4 fruit fly cellular contexts compared by ENCODE assay signal in genomic region chrX:3355180-3355579, dm6.
TF ChIP-seq lines count a peak whose summit lies in the region.

No protein-coding gene starts in this region.

- no peak for TF ChIP-seq CTCF in whole organism, embryonic (GFP tag; optimal IDR thresholded peaks at IDR 0.05; lab: Kevin White, UChicago)

TF ChIP-seq in whole organism, embryonic, 481 proteins besides CTCF, POLR2A, EP300 and RAD21 (continues in another document):
- peak; percentile 16 for TF ChIP-seq CG13894 (tag; optimal IDR thresholded peaks at IDR 0.05; lab: Kevin White, UChicago)
- peak; percentile 78 for TF ChIP-seq CG3281 (GFP tag; optimal IDR thresholded peaks at IDR 0.05; lab: Kevin White, UChicago)
- peak; percentile 62; the same call in 1 of the 2 replicates for TF ChIP-seq dimm (GFP tag; IDR thresholded peaks at IDR 0.05; lab: Robert Waterston, UW)
- peak; percentile 69 for TF ChIP-seq CG7357 (GFP tag; IDR thresholded peaks at IDR 0.05; lab: Robert Waterston, UW)
- TF ChIP-seq CG2875 (GFP tag; optimal IDR thresholded peaks at IDR 0.05; lab: Kevin White, UChicago), result peak; percentile 73
- peak; percentile 78 for TF ChIP-seq CG10209 (GFP tag; optimal IDR thresholded peaks at IDR 0.05; lab: Kevin White, UChicago)
- TF ChIP-seq CG10565 (GFP tag; optimal IDR thresholded peaks at IDR 0.05; lab: Kevin White, UChicago), result no peak
- peak; percentile 72 for TF ChIP-seq CG11085 (GFP tag; IDR thresholded peaks at IDR 0.05; lab: Robert Waterston, UW)
- TF ChIP-seq Lim3 (GFP tag; IDR thresholded peaks at IDR 0.05; lab: Robert Waterston, UW), result peak; percentile 49; the same call in 1 of the 2 replicates
- no peak for TF ChIP-seq abd-A (tag; optimal IDR thresholded peaks at IDR 0.05; lab: Kevin White, UChicago)
- TF ChIP-seq CG2129 (GFP tag; IDR thresholded peaks at IDR 0.05; lab: Robert Waterston, UW; ENCODE audit: partially characterized antibody), result no peak
- peak; percentile 5 for TF ChIP-seq Hand (GFP tag; optimal IDR thresholded peaks at IDR 0.05; lab: Kevin White, UChicago)
- TF ChIP-seq CG14710 (tag; optimal IDR thresholded peaks at IDR 0.05; lab: Kevin White, UChicago), result peak; percentile 87
- peak; percentile 66 for TF ChIP-seq CG18476 (GFP tag; optimal IDR thresholded peaks at IDR 0.05; lab: Kevin White, UChicago)
- TF ChIP-seq fd64A (GFP tag; optimal IDR thresholded peaks at IDR 0.05; lab: Kevin White, UChicago), result peak; percentile 40
- TF ChIP-seq CG4424 (GFP tag; optimal IDR thresholded peaks at IDR 0.05; lab: Kevin White, UChicago), result peak; percentile 88
- TF ChIP-seq Hr39 (optimal IDR thresholded peaks at IDR 0.05; lab: Kevin White, UChicago), result no peak
- peak; percentile 91 for TF ChIP-seq CG10959 (GFP tag; IDR thresholded peaks at IDR 0.05; lab: Robert Waterston, UW)
- 0 out of 2 replicates have a peak, but pooled peaks have one; percentile 49 for TF ChIP-seq ro (GFP tag; IDR thresholded peaks at IDR 0.05; lab: Robert Waterston, UW)
- TF ChIP-seq sna (GFP tag; IDR thresholded peaks at IDR 0.05; lab: Robert Waterston, UW; ENCODE audit: partially characterized antibody), result no peak
- TF ChIP-seq pb (GFP tag; optimal IDR thresholded peaks at IDR 0.05; lab: Kevin White, UChicago), result no peak
- peak; percentile 64 for TF ChIP-seq CG5953 (GFP tag; IDR thresholded peaks at IDR 0.05; lab: Robert Waterston, UW)

TF ChIP-seq in whole organism, prepupa, 60 proteins besides CTCF, POLR2A, EP300 and RAD21:
- TF ChIP-seq CG10631 (GFP tag; optimal IDR thresholded peaks at IDR 0.05; lab: Kevin White, UChicago), result peak; percentile 10
- peak; percentile 25 for TF ChIP-seq CG32006 (GFP tag; optimal IDR thresholded peaks at IDR 0.05; lab: Kevin White, UChicago)
- TF ChIP-seq CG3919 (GFP tag; optimal IDR thresholded peaks at IDR 0.05; lab: Kevin White, UChicago), result no peak
- TF ChIP-seq CG11902 (GFP tag; optimal IDR thresholded peaks at IDR 0.05; lab: Kevin White, UChicago), result no peak
- TF ChIP-seq Eip78C (GFP tag; lab: Kevin White, UChicago), result peak; percentile 9
- TF ChIP-seq CG15336 (GFP tag; IDR thresholded peaks at IDR 0.05; lab: Robert Waterston, UW), result no peak
- 0 out of 3 replicates have a peak, but pooled peaks have one; percentile 38 for TF ChIP-seq CG6163 (GFP tag; IDR thresholded peaks at IDR 0.05; lab: Robert Waterston, UW)
- no peak for TF ChIP-seq lz (GFP tag; optimal IDR thresholded peaks at IDR 0.05; lab: Kevin White, UChicago)
- 0 out of 3 replicates have a peak, but pooled peaks have one; percentile 21 for TF ChIP-seq CG8119 (GFP tag; IDR thresholded peaks at IDR 0.05; lab: Robert Waterston, UW)
- 0 out of 3 replicates have a peak, but pooled peaks have one; percentile 44 for TF ChIP-seq eg (GFP tag; IDR thresholded peaks at IDR 0.05; lab: Robert Waterston, UW)
- TF ChIP-seq svp (GFP tag; lab: Kevin White, UChicago), result peak; percentile 19

TF ChIP-seq in whole organism, pupa, 21 proteins besides CTCF, POLR2A, EP300 and RAD21:
- TF ChIP-seq Pif1B (GFP tag; optimal IDR thresholded peaks at IDR 0.05; lab: Kevin White, UChicago), result no peak
- no peak for TF ChIP-seq CG32121 (GFP tag; IDR thresholded peaks at IDR 0.05; lab: Robert Waterston, UW)
- no peak for TF ChIP-seq CG8301 (tag; optimal IDR thresholded peaks at IDR 0.05; lab: Kevin White, UChicago)
- 0 out of 3 replicates have a peak, but pooled peaks have one; percentile 30 for TF ChIP-seq fd96Ca (GFP tag; IDR thresholded peaks at IDR 0.05; lab: Robert Waterston, UW)
- peak; percentile 24 for TF ChIP-seq CG14655 (GFP tag; optimal IDR thresholded peaks at IDR 0.05; lab: Kevin White, UChicago)
- TF ChIP-seq CG12605 (GFP tag; IDR thresholded peaks at IDR 0.05; lab: Robert Waterston, UW), result no peak
- no peak for TF ChIP-seq Pif1A (GFP tag; optimal IDR thresholded peaks at IDR 0.05; lab: Kevin White, UChicago)

TF ChIP-seq in whole organism, wandering third instar larva, 38 proteins besides CTCF, POLR2A, EP300 and RAD21:
- TF ChIP-seq pan (optimal IDR thresholded peaks at IDR 0.05; lab: Kevin White, UChicago), result no peak
- peak; percentile 74 for TF ChIP-seq sv (GFP tag; optimal IDR thresholded peaks at IDR 0.05; lab: Kevin White, UChicago)

Comparison
In these comparisons a context has a peak if more than half of its experiments do, and no peak if none do; other contexts are left out.
1. Of the 7 proteins assayed by ChIP-seq in both whole organism, embryonic and whole organism, prepupa: peak only in whole organism, embryonic: Blimp-1, CG6854, Gug and Sox102F; only in whole organism, prepupa: none; in both: none; in neither: 3.